Worm (Caenorhabditis elegans): Measurements from ENCODE around the gene gtf-2H3.

gtf-2H3 gene

DNA sequence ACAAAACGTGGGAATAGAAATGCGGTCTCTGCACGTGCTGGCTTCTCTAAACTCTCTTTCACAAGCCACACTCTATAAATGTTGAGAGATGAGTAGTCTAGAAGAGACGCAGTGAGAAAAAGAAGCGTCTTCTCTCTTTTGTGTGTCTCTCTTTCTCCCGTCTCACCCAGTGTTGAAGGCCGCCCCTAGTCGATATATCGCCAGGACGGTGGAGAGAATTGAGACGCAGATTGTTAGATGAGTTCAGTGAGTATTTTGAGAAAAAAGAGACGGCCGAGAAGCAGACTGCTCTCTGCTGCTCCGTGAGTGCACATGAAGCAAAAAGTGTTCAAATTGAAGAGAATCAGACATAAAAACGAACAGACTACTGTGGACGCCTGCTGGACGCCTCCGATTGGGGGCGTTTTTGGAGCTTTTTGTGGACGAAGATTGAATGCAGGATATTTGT is 23.4 kb downstream of the gtf-2H3 start (continued):
- peak; percentile 52 for TF ChIP-seq fkh-4 (tag; optimal IDR thresholded peaks at IDR 0.05; ENCODE audit: borderline replicate concordance)
- TF ChIP-seq efl-3 (GFP tag; optimal IDR thresholded peaks at IDR 0.05), result no peak
- TF ChIP-seq snpc-4 (tag; optimal IDR thresholded peaks at IDR 0.05), result peak; percentile 77
- TF ChIP-seq nhr-12 (tag; optimal IDR thresholded peaks at IDR 0.05), result no peak
- peak; percentile 66 for TF ChIP-seq blmp-1 (tag; optimal IDR thresholded peaks at IDR 0.05)
- TF ChIP-seq ztf-11 (tag; optimal IDR thresholded peaks at IDR 0.05), result peak in 1 of 2 experiments; percentile 54
- TF ChIP-seq C04F5.9 (tag; optimal IDR thresholded peaks at IDR 0.05), result no peak
- TF ChIP-seq grh-1 (GFP tag; IDR thresholded peaks at IDR 0.05), result peak; percentile 60
- TF ChIP-seq elt-3 (tag; optimal IDR thresholded peaks at IDR 0.05), result peak in 1 of 6 experiments; percentile 30
- peak; percentile 75 for TF ChIP-seq isw-1 (GFP tag; IDR thresholded peaks at IDR 0.05)
- TF ChIP-seq lin-39 (tag; optimal IDR thresholded peaks at IDR 0.05), result peak; percentile 71
- peak; percentile 53 for TF ChIP-seq pax-3 (tag; optimal IDR thresholded peaks at IDR 0.05)
- peak; percentile 76 for TF ChIP-seq egl-13 (tag; optimal IDR thresholded peaks at IDR 0.05)
- peak; percentile 92 for TF ChIP-seq nhr-20 (tag; optimal IDR thresholded peaks at IDR 0.05)
- peak; percentile 93 for TF ChIP-seq nhr-85 (tag)
- peak; percentile 65 to 85 for TF ChIP-seq egl-27 (tag; optimal IDR thresholded peaks at IDR 0.05)
- peak; percentile 54 for TF ChIP-seq ztf-4 (tag; optimal IDR thresholded peaks at IDR 0.05)
- peak; percentile 25 for TF ChIP-seq unc-130 (tag; optimal IDR thresholded peaks at IDR 0.05)
- TF ChIP-seq fos-1 (tag; optimal IDR thresholded peaks at IDR 0.05), result peak; percentile 85
- TF ChIP-seq nhr-76 (tag; optimal IDR thresholded peaks at IDR 0.05), result no peak
- peak; percentile 57 for TF ChIP-seq skn-1 (tag; optimal IDR thresholded peaks at IDR 0.05)
- TF ChIP-seq dsc-1 (tag; optimal IDR thresholded peaks at IDR 0.05), result peak; percentile 92
- peak; percentile 87 to 89 for TF ChIP-seq efl-1 (optimal IDR thresholded peaks at IDR 0.05)
- TF ChIP-seq efl-1 (GFP tag; optimal IDR thresholded peaks at IDR 0.05 in 1 of 2), result peak; percentile 64 to 98
- peak; percentile 73 to 76 (median 73) for TF ChIP-seq dpl-1 (GFP tag; optimal IDR thresholded peaks at IDR 0.05)
- TF ChIP-seq sptf-1 (tag; optimal IDR thresholded peaks at IDR 0.05), result no peak
- no peak for TF ChIP-seq ets-5 (GFP tag; IDR thresholded peaks at IDR 0.05)
- TF ChIP-seq vab-15 (tag; optimal IDR thresholded peaks at IDR 0.05), result no peak
- peak; percentile 86 for TF ChIP-seq ceh-8 (GFP tag; optimal IDR thresholded peaks at IDR 0.05)
- TF ChIP-seq nhr-28 (tag; optimal IDR thresholded peaks at IDR 0.05), result no peak
- no peak for TF ChIP-seq tlp-1 (tag; optimal IDR thresholded peaks at IDR 0.05)
- peak; percentile 78 for TF ChIP-seq nhr-237 (tag; optimal IDR thresholded peaks at IDR 0.05)
- TF ChIP-seq ces-1 (GFP tag; optimal IDR thresholded peaks at IDR 0.05), result no peak
- TF ChIP-seq C16A3.4 (tag; optimal IDR thresholded peaks at IDR 0.05), result no peak
- TF ChIP-seq alr-1 (tag; optimal IDR thresholded peaks at IDR 0.05; ENCODE audit: borderline replicate concordance), result no peak

DNA sequence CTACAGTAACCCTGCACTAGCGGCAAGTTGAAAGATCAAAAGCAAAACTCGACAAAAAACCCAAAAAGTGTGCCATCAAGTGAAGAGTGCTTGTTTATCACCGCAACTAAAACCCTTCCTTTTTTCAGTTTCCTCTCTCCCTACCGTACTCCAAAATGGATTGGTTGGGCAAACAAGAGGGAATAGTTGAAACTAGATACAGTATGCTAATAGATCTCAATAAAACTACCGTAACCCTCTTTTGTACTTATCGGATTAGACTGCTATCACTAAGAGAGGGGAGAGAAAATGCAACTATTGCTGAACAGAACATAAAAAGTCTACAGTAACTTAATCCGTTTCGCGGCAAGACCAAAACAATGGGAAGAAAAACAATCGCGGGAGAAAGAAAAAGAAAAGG is 24.6 kb downstream of the gtf-2H3 start:
- TF ChIP-seq blmp-1 (tag; optimal IDR thresholded peaks at IDR 0.05), result peak; percentile 8
- TF ChIP-seq lsy-2 (tag; optimal IDR thresholded peaks at IDR 0.05), result peak in 1 of 2 experiments; percentile 49
- peak in 1 of 2 experiments; percentile 6 for TF ChIP-seq lin-35 (GFP tag; optimal IDR thresholded peaks at IDR 0.05)
- TF ChIP-seq fkh-4 (tag; optimal IDR thresholded peaks at IDR 0.05; ENCODE audit: borderline replicate concordance), result no peak

DNA sequence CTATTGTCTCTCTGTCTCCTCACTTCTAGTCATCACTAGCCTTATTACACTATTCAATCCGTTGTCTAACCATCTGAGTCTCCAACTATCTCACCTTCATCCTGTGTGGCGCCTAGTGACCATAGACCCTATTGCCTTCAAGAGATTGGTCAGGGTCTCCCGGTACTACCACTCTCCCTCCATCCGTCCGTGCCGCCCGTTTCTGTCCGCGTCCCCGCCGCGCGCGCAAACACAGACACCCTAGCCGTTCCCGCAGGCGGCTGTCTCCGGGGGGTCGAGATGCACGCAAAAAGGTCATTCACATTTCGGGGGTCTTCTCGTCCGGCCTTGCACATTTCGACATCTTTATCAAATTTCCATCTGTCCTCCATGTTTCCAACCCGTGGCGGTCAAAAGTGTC is 25.4 kb downstream of the gtf-2H3 start:
- TF ChIP-seq ets-5 (GFP tag; IDR thresholded peaks at IDR 0.05) (no peak), dpl-1 (GFP tag; optimal IDR thresholded peaks at IDR 0.05) (peak in 1 of 3 experiments; percentile 11), ztf-11 (tag; optimal IDR thresholded peaks at IDR 0.05) (peak in 1 of 2 experiments; percentile 62), rnt-1 (tag; optimal IDR thresholded peaks at IDR 0.05) (peak; percentile 33), nhr-47 (tag; optimal IDR thresholded peaks at IDR 0.05) (peak; percentile 21), snu-23 (GFP tag; optimal IDR thresholded peaks at IDR 0.05) (peak; percentile 56), isw-1 (GFP tag; IDR thresholded peaks at IDR 0.05) (no peak), blmp-1 (tag; optimal IDR thresholded peaks at IDR 0.05) (peak; percentile 43), fos-1 (tag; optimal IDR thresholded peaks at IDR 0.05) (no peak), nhr-85 (tag) (peak; percentile 80), ceh-8 (GFP tag; optimal IDR thresholded peaks at IDR 0.05) (no peak), dsc-1 (tag; optimal IDR thresholded peaks at IDR 0.05) (peak; percentile 32), nhr-20 (tag; optimal IDR thresholded peaks at IDR 0.05) (peak; percentile 23), swsn-7 (tag; optimal IDR thresholded peaks at IDR 0.05) (peak; percentile 21), mep-1 (tag; optimal IDR thresholded peaks at IDR 0.05) (peak; percentile 22), efl-1 (optimal IDR thresholded peaks at IDR 0.05) (peak in 1 of 2 experiments; percentile 6), efl-1 (GFP tag; optimal IDR thresholded peaks at IDR 0.05 in 1 of 2) (peak in 1 of 2 experiments; percentile 83), lin-14 (GFP tag; optimal IDR thresholded peaks at IDR 0.05) (peak; percentile 60), nhr-71 (tag; optimal IDR thresholded peaks at IDR 0.05) (peak; percentile 36), sptf-1 (tag; optimal IDR thresholded peaks at IDR 0.05) (no peak), nhr-90 (tag; optimal IDR thresholded peaks at IDR 0.05; ENCODE audit: poor library complexity) (peak; percentile 37)

All from whole organism, L1 larva.